Worm (Caenorhabditis elegans): ENCODE measurements around the gene C45G9.5.

Gene C45G9.5

DNA sequence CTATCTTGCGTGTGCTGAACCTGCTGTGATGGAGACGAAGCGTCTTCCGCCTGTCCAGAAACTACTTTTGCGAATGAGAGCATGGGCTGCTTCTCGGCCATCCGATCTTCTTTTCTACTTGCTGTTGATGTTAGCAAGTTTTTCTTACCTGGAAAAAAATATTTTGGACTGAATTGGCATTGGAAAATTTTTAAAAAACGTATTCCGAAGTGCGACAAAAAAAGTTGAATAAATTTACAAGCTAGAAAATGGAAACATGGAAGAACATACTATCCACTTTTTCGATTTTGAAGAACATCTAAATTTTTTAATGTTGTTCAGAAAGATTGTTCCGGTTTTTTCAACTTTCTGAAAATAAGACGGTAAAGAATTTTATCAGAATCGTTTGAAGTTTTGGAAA lies 30.4 kb upstream of the C45G9.5 start, which contains the start of gene larp-1:
Gene larp-1, minus strand, starts transcription at position 101 of the 400 bp plus-strand sequence.
- TF ChIP-seq ztf-4 (tag; optimal IDR thresholded peaks at IDR 0.05), result no peak
- TF ChIP-seq unc-55 (GFP tag; optimal IDR thresholded peaks at IDR 0.05), result no peak
- no peak for TF ChIP-seq gmeb-1 (tag; optimal IDR thresholded peaks at IDR 0.05)
- TF ChIP-seq blmp-1 (tag; optimal IDR thresholded peaks at IDR 0.05; ENCODE audit: insufficient read depth), result no peak
- no peak for TF ChIP-seq ztf-1 (GFP tag; conservative IDR thresholded peaks at IDR 0.05)
- TF ChIP-seq elt-1 (tag; optimal IDR thresholded peaks at IDR 0.05), result no peak
- no peak for TF ChIP-seq snpc-4 (tag; optimal IDR thresholded peaks at IDR 0.05)
- no peak for TF ChIP-seq elt-3 (tag; optimal IDR thresholded peaks at IDR 0.05)
- no peak for TF ChIP-seq ama-1 (optimal IDR thresholded peaks at IDR 0.05)
- no peak for TF ChIP-seq nhr-129 (tag; optimal IDR thresholded peaks at IDR 0.05)
- no peak for TF ChIP-seq egl-27 (tag; optimal IDR thresholded peaks at IDR 0.05)
- no peak for TF ChIP-seq nhr-23 (tag; optimal IDR thresholded peaks at IDR 0.05)
- no peak for TF ChIP-seq nhr-237 (tag; optimal IDR thresholded peaks at IDR 0.05)
- no peak for TF ChIP-seq alr-1 (tag; optimal IDR thresholded peaks at IDR 0.05)
- no peak for TF ChIP-seq Y55F3AM.14 (GFP tag; optimal IDR thresholded peaks at IDR 0.05)
- TF ChIP-seq R02D3.7 (tag; optimal IDR thresholded peaks at IDR 0.05), result no peak
- no peak for TF ChIP-seq fos-1 (tag; optimal IDR thresholded peaks at IDR 0.05)
- no peak for TF ChIP-seq zag-1 (tag; optimal IDR thresholded peaks at IDR 0.05)
- TF ChIP-seq skn-1 (tag; optimal IDR thresholded peaks at IDR 0.05), result no peak

DNA sequence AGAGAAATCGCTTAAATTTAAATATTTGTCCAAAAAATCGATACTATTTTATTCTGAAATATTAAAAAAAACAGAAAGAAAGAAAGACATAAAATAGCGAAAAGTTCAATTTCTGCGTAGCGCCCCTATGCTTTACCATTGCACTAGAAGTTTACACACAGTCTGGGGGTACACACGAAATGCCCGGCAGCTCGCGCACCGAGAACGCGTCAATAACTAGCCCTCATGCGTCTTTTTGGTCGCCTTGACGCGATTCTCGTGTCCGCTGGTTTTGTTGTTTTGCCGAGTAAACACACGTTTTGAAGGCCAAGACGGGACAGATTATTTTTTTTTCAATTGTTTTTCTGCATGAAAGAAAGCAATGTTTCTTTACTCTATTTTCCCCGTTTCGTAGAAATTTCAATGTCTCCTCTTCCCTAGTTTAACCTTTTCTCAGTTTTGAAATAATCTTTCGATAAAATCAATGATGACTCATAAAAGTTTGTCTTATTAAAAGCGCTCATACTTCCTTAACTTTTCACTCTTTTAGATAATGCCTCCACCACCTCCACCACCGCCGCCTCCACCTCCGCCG lies 29.7 kb upstream of the C45G9.5 start, which contains the start of gene wip-1:
Gene wip-1, plus strand, starts transcription at position 524 of the 574 bp plus-strand sequence.
- TF ChIP-seq peb-1 (tag; optimal IDR thresholded peaks at IDR 0.05), result no peak
- peak; percentile 96 for TF ChIP-seq gmeb-1 (tag; optimal IDR thresholded peaks at IDR 0.05)
- TF ChIP-seq mab-5 (tag; optimal IDR thresholded peaks at IDR 0.05), result peak; percentile 96
- TF ChIP-seq R02D3.7 (tag; optimal IDR thresholded peaks at IDR 0.05), result peak; percentile 44
- TF ChIP-seq nhr-11 (tag; optimal IDR thresholded peaks at IDR 0.05), result peak; percentile 77
- peak; percentile 71 for TF ChIP-seq egl-27 (tag; optimal IDR thresholded peaks at IDR 0.05)
- peak; percentile 66 for TF ChIP-seq ama-1 (optimal IDR thresholded peaks at IDR 0.05)
- TF ChIP-seq sma-3 (GFP tag; optimal IDR thresholded peaks at IDR 0.05), result peak; percentile 99
- peak; percentile 84 for TF ChIP-seq blmp-1 (tag; optimal IDR thresholded peaks at IDR 0.05; ENCODE audit: insufficient read depth)
- TF ChIP-seq ceh-82 (tag; optimal IDR thresholded peaks at IDR 0.05), result peak; percentile 75
- no peak for TF ChIP-seq skn-1 (tag; optimal IDR thresholded peaks at IDR 0.05)
- TF ChIP-seq lin-11 (tag; optimal IDR thresholded peaks at IDR 0.05), result peak; percentile 99
- TF ChIP-seq sem-4 (tag; optimal IDR thresholded peaks at IDR 0.05), result peak; percentile 98
- peak; percentile 75 for TF ChIP-seq nhr-77 (tag; optimal IDR thresholded peaks at IDR 0.05)
- TF ChIP-seq ZK546.5 (tag; optimal IDR thresholded peaks at IDR 0.05), result peak; percentile 61
- peak; percentile 99 for TF ChIP-seq nhr-25 (tag; optimal IDR thresholded peaks at IDR 0.05)
- TF ChIP-seq unc-55 (GFP tag; optimal IDR thresholded peaks at IDR 0.05), result peak; percentile 99
- TF ChIP-seq lsy-2 (tag; optimal IDR thresholded peaks at IDR 0.05), result peak; percentile 92 to 97
- peak; percentile 99 for TF ChIP-seq C34F6.9 (tag; optimal IDR thresholded peaks at IDR 0.05)
- peak; percentile 61 for TF ChIP-seq unc-62 (GFP tag; optimal IDR thresholded peaks at IDR 0.05)
- TF ChIP-seq nhr-21 (tag; optimal IDR thresholded peaks at IDR 0.05), result peak; percentile 96
- TF ChIP-seq lin-39 (tag; optimal IDR thresholded peaks at IDR 0.05), result peak; percentile 75
- TF ChIP-seq alr-1 (tag; optimal IDR thresholded peaks at IDR 0.05), result no peak
- TF ChIP-seq zag-1 (tag; optimal IDR thresholded peaks at IDR 0.05), result peak; percentile 94
- peak; percentile 59 for TF ChIP-seq nhr-237 (tag; optimal IDR thresholded peaks at IDR 0.05)
- peak; percentile 14 to 81 for TF ChIP-seq mdl-1 (tag; optimal IDR thresholded peaks at IDR 0.05)
- peak; percentile 94 for TF ChIP-seq nhr-6 (tag; optimal IDR thresholded peaks at IDR 0.05)
- peak; percentile 73 for TF ChIP-seq nhr-12 (tag; optimal IDR thresholded peaks at IDR 0.05)
- TF ChIP-seq ceh-16 (tag; optimal IDR thresholded peaks at IDR 0.05), result peak; percentile 63
- peak; percentile 88 for TF ChIP-seq snpc-4 (tag; optimal IDR thresholded peaks at IDR 0.05)
- peak; percentile 99 for TF ChIP-seq crh-2 (tag; optimal IDR thresholded peaks at IDR 0.05)
- no peak for TF ChIP-seq unc-39 (tag; optimal IDR thresholded peaks at IDR 0.05)
- no peak for TF ChIP-seq elt-1 (tag; optimal IDR thresholded peaks at IDR 0.05)
- TF ChIP-seq lin-13 (GFP tag; optimal IDR thresholded peaks at IDR 0.05), result peak; percentile 95
- no peak for TF ChIP-seq ztf-1 (GFP tag; conservative IDR thresholded peaks at IDR 0.05)
- TF ChIP-seq Y55F3AM.14 (GFP tag; optimal IDR thresholded peaks at IDR 0.05), result peak; percentile 95
- TF ChIP-seq sma-9 (GFP tag; optimal IDR thresholded peaks at IDR 0.05), result peak; percentile 96
- TF ChIP-seq sma-9 (tag; optimal IDR thresholded peaks at IDR 0.05), result no peak
- peak; percentile 40 for TF ChIP-seq dmd-4 (tag; optimal IDR thresholded peaks at IDR 0.05)
- TF ChIP-seq F13H6.1 (tag; optimal IDR thresholded peaks at IDR 0.05), result peak; percentile 99
- no peak for TF ChIP-seq aly-2 (tag; optimal IDR thresholded peaks at IDR 0.05)
- peak; percentile 99 for TF ChIP-seq fos-1 (tag; optimal IDR thresholded peaks at IDR 0.05)
- TF ChIP-seq mbf-1 (tag; optimal IDR thresholded peaks at IDR 0.05), result peak; percentile 52
- TF ChIP-seq nhr-10 (tag; optimal IDR thresholded peaks at IDR 0.05), result peak; percentile 82
- peak; percentile 96 for TF ChIP-seq ztf-4 (tag; optimal IDR thresholded peaks at IDR 0.05)
- no peak for TF ChIP-seq nhr-23 (tag; optimal IDR thresholded peaks at IDR 0.05)
- TF ChIP-seq ztf-11 (tag; optimal IDR thresholded peaks at IDR 0.05), result no peak
- TF ChIP-seq nhr-129 (tag; optimal IDR thresholded peaks at IDR 0.05), result peak; percentile 98
- no peak for TF ChIP-seq elt-3 (tag; optimal IDR thresholded peaks at IDR 0.05)

All from whole organism, L2 larva.